Worm (Caenorhabditis elegans): Measurements from ENCODE around the gene jmjd-3.1.

ce11 chrX:8592881-8593280 lies 22.0 kb downstream of the jmjd-3.1 start, which contains the start of gene nlp-7:
- no peak for TF ChIP-seq ama-1 (optimal IDR thresholded peaks at IDR 0.05)
- TF ChIP-seq flt-1 (GFP tag; IDR thresholded peaks at IDR 0.05), result no peak
- no peak for TF ChIP-seq hmbx-1 (tag; optimal IDR thresholded peaks at IDR 0.05)
- no peak for TF ChIP-seq ceh-36 (tag; optimal IDR thresholded peaks at IDR 0.05)

Data from whole organism, early embryonic.